Worm (Caenorhabditis elegans) whole organism, L4 larva: Measurements from ENCODE around the gene F40A3.7.

Source experiments
- F10B5.3 ChIP-seq: sonication (generic microtip); optimal IDR thresholded peaks from 2 replicates; lab custom pipeline; 2016; ENCODE audit warnings: mild to moderate bottlenecking, missing genetic modification characterization, missing compliant biosample characterization
- aly-2 ChIP-seq: sonication (generic microtip); optimal IDR thresholded peaks from 2 replicates; lab custom pipeline; 2018; ENCODE audit warnings: missing biosample characterization, missing genetic modification characterization
- ama-1 ChIP-seq: fragments of 150-350 bp; optimal IDR thresholded peaks from 2 replicates; lab custom pipeline; 2014; ENCODE audit warnings: inconsistent platforms, mixed read lengths
- dmd-6 ChIP-seq: fragments of 200-800 bp; sonication (Bioruptor generic); IDR thresholded peaks from 2 replicates; pipeline ENCODE4 v1.3.6; 2022; ENCODE audit warnings: missing genetic modification reagents, missing genetic modification characterization, missing compliant biosample characterization
- dmd-8 ChIP-seq: fragments of 200-800 bp; sonication (Bioruptor generic); IDR thresholded peaks from 2 replicates; pipeline ENCODE4 v1.3.6; 2022; ENCODE audit warnings: missing genetic modification characterization, missing compliant biosample characterization
- nhr-11 ChIP-seq: fragments of 150-350 bp; optimal IDR thresholded peaks from 2 replicates; lab custom pipeline; 2014; ENCODE audit warnings: missing biosample characterization, missing genetic modification characterization
- nhr-25 ChIP-seq: sonication (generic microtip); optimal IDR thresholded peaks from 2 replicates; lab custom pipeline; 2017; ENCODE audit warnings: missing genetic modification characterization, mild to moderate bottlenecking, missing compliant biosample characterization, antibody characterized with exemption, moderate library complexity, borderline replicate concordance; ENCODE audit not compliant: insufficient read depth
- nhr-42 ChIP-seq: fragments of 200-800 bp; sonication (Bioruptor generic); IDR thresholded peaks from 2 replicates; pipeline ENCODE4 v1.3.6; 2022; ENCODE audit warnings: missing genetic modification characterization, missing compliant biosample characterization

ce11 chrV:7857931-7858330, 41.7 kb downstream of the F40A3.7 start, which contains the start of gene C37C3.1:
- no peak for TF ChIP-seq nhr-25 (tag; lab: Kevin White, UChicago)
- TF ChIP-seq dmd-8 (GFP tag; lab: Robert Waterston, UW): 0 out of 2 replicates have a peak, but pooled peaks have one; percentile 24
- peak; percentile 84 for TF ChIP-seq ama-1 (lab: Kevin White, UChicago)
- TF ChIP-seq aly-2 (tag; lab: Kevin White, UChicago): no peak
- no peak for TF ChIP-seq dmd-6 (GFP tag; lab: Robert Waterston, UW)
- no peak for TF ChIP-seq nhr-42 (GFP tag; lab: Robert Waterston, UW)
- TF ChIP-seq nhr-11 (tag; lab: Kevin White, UChicago): no peak
- TF ChIP-seq F10B5.3 (tag; lab: Kevin White, UChicago): peak; percentile 59
